Worm (Caenorhabditis elegans) whole organism, L3 larva: ENCODE data around the gene dod-17.

Experiments
- R02D3.7 ChIP-seq: fragments of 150-350 bp; optimal IDR thresholded peaks from 2 replicates; lab custom pipeline; 2014; ENCODE audit warnings: missing biosample characterization, missing genetic modification characterization
- ZK546.5 ChIP-seq: sonication (generic microtip); optimal IDR thresholded peaks from 2 replicates; lab custom pipeline; 2017; ENCODE audit warnings: missing biosample characterization, missing genetic modification characterization
- aly-2 ChIP-seq: fragments of 150-350 bp; optimal IDR thresholded peaks from 2 replicates; lab custom pipeline; 2014; ENCODE audit warnings: missing biosample characterization, missing genetic modification characterization
- ama-1 ChIP-seq: fragments of 150-350 bp; optimal IDR thresholded peaks from 2 replicates; lab custom pipeline; 2018
- ceh-82 ChIP-seq: fragments of 150-350 bp; optimal IDR thresholded peaks from 2 replicates; lab custom pipeline; 2014; ENCODE audit warnings: missing biosample characterization, missing genetic modification characterization
- ceh-9 ChIP-seq: sonication (generic microtip); optimal IDR thresholded peaks from 2 replicates; lab custom pipeline; 2018; ENCODE audit warnings: missing biosample characterization, missing genetic modification characterization
- daf-12 ChIP-seq: fragments of 150-350 bp; optimal IDR thresholded peaks from 2 replicates; lab custom pipeline; 2014; ENCODE audit warnings: missing biosample characterization, missing genetic modification reagents, missing genetic modification characterization
- egl-27 ChIP-seq: sonication (generic microtip); optimal IDR thresholded peaks from 4 replicates; lab custom pipeline; 2017; ENCODE audit warnings: missing biosample characterization, missing genetic modification reagents, missing genetic modification characterization
- egl-5 ChIP-seq: fragments of 150-350 bp; optimal IDR thresholded peaks from 2 replicates; lab custom pipeline; 2017; ENCODE audit warnings: missing biosample characterization, missing genetic modification reagents, missing genetic modification characterization, inconsistent platforms
- elt-1 ChIP-seq: fragments of 150-350 bp; optimal IDR thresholded peaks from 2 replicates; lab custom pipeline; 2014; ENCODE audit warnings: missing biosample characterization, missing genetic modification characterization
- elt-2 ChIP-seq: sonication (generic microtip); optimal IDR thresholded peaks from 2 replicates; lab custom pipeline; 2016; ENCODE audit warnings: missing genetic modification reagents, mild to moderate bottlenecking, missing genetic modification characterization, missing compliant biosample characterization
- elt-3 ChIP-seq, 3 experiments: fragments of 150-350 bp in 1 of 3; sonication (generic microtip) in 2 of 3; optimal IDR thresholded peaks; 2 replicates in 2 of 3; 4 replicates in 1 of 3; lab custom pipeline; 2014 to 2017; ENCODE audit warnings: missing biosample characterization in 3 of 3, missing genetic modification characterization in 3 of 3
- fkh-10 ChIP-seq: sonication (generic microtip); optimal IDR thresholded peaks from 2 replicates; lab custom pipeline; 2017; ENCODE audit warnings: missing biosample characterization, missing genetic modification reagents, missing genetic modification characterization
- fkh-2 ChIP-seq: fragments of 150-350 bp; optimal IDR thresholded peaks from 2 replicates; lab custom pipeline; 2014; ENCODE audit warnings: missing biosample characterization, missing genetic modification reagents, missing genetic modification characterization
- fos-1 ChIP-seq: fragments of 150-350 bp; optimal IDR thresholded peaks from 2 replicates; lab custom pipeline; 2014; ENCODE audit warnings: missing biosample characterization, missing genetic modification characterization
- hmg-11 ChIP-seq: sonication (generic microtip); optimal IDR thresholded peaks from 2 replicates; lab custom pipeline; 2016; ENCODE audit warnings: missing genetic modification characterization, missing compliant biosample characterization
- jun-1 ChIP-seq: fragments of 150-350 bp; optimal IDR thresholded peaks from 2 replicates; lab custom pipeline; 2014; ENCODE audit warnings: missing biosample characterization, missing genetic modification reagents, missing genetic modification characterization
- lin-15B ChIP-seq: fragments of 150-350 bp; optimal IDR thresholded peaks from 2 replicates; lab custom pipeline; 2014; ENCODE audit warnings: missing biosample characterization, missing genetic modification characterization
- lin-39 ChIP-seq: fragments of 150-350 bp; optimal IDR thresholded peaks from 2 replicates; lab custom pipeline; 2018; ENCODE audit warnings: missing biosample characterization, missing genetic modification reagents, missing genetic modification characterization
- lsy-12 ChIP-seq: sonication (generic microtip); optimal IDR thresholded peaks from 2 replicates; lab custom pipeline; 2016; ENCODE audit warnings: mild to moderate bottlenecking, missing genetic modification characterization, missing compliant biosample characterization
- mdl-1 ChIP-seq: fragments of 150-350 bp; optimal IDR thresholded peaks from 2 replicates; lab custom pipeline; 2014; ENCODE audit warnings: missing biosample characterization, missing genetic modification characterization
- mml-1 ChIP-seq: fragments of 150-350 bp; sonication (generic microtip); optimal IDR thresholded peaks from 3 replicates; lab custom pipeline; 2014; ENCODE audit warnings: missing biosample characterization, missing genetic modification characterization
- nhr-12 ChIP-seq: fragments of 150-350 bp; optimal IDR thresholded peaks from 2 replicates; lab custom pipeline; 2014; ENCODE audit warnings: missing biosample characterization, missing genetic modification characterization
- nhr-23 ChIP-seq: fragments of 150-350 bp; optimal IDR thresholded peaks from 2 replicates; lab custom pipeline; 2014; ENCODE audit warnings: missing biosample characterization, missing genetic modification reagents, missing genetic modification characterization
- nhr-28 ChIP-seq: fragments of 150-350 bp; optimal IDR thresholded peaks from 2 replicates; lab custom pipeline; 2014; ENCODE audit warnings: missing biosample characterization, missing genetic modification characterization
- nhr-43 ChIP-seq: sonication (generic microtip); optimal IDR thresholded peaks from 2 replicates; lab custom pipeline; 2016; ENCODE audit warnings: mild to moderate bottlenecking, missing genetic modification characterization, missing compliant biosample characterization; ENCODE audit not compliant: poor library complexity, severe bottlenecking
- nhr-67 ChIP-seq: fragments of 150-350 bp; optimal IDR thresholded peaks from 2 replicates; lab custom pipeline; 2014; ENCODE audit warnings: missing biosample characterization, missing genetic modification characterization
- nhr-76 ChIP-seq: fragments of 150-350 bp; sonication (generic microtip); optimal IDR thresholded peaks from 5 replicates; lab custom pipeline; 2014; ENCODE audit warnings: missing biosample characterization, missing genetic modification characterization
- pqm-1 ChIP-seq: fragments of 150-350 bp; optimal IDR thresholded peaks from 2 replicates; lab custom pipeline; 2017; ENCODE audit warnings: missing biosample characterization, missing genetic modification characterization, inconsistent platforms
- unc-39 ChIP-seq: sonication (generic microtip); optimal IDR thresholded peaks from 4 replicates; lab custom pipeline; 2017; ENCODE audit warnings: missing biosample characterization, missing genetic modification characterization
- unc-62 ChIP-seq: fragments of 150-350 bp; sonication (generic microtip); optimal IDR thresholded peaks from 4 replicates; lab custom pipeline; 2014; ENCODE audit warnings: missing biosample characterization, missing genetic modification reagents, missing genetic modification characterization
- zag-1 ChIP-seq: fragments of 150-350 bp; optimal IDR thresholded peaks from 2 replicates; lab custom pipeline; 2014; ENCODE audit warnings: missing biosample characterization, missing genetic modification characterization
- ztf-11 ChIP-seq: fragments of 150-350 bp; optimal IDR thresholded peaks from 2 replicates; lab custom pipeline; 2014; ENCODE audit warnings: missing biosample characterization, missing genetic modification characterization
- ztf-4 ChIP-seq: fragments of 150-350 bp; optimal IDR thresholded peaks from 2 replicates; lab custom pipeline; 2014; ENCODE audit warnings: missing biosample characterization, missing genetic modification characterization

dod-17 gene

ce11 chrIV:12997560-12997959 is 21.5 kb downstream of the dod-17 start:
- TF ChIP-seq ZK546.5 (tag; lab: Kevin White, UChicago) (no peak), unc-62 (GFP tag; lab: Kevin White, UChicago) (no peak), elt-2 (tag; lab: Kevin White, UChicago) (no peak), lin-39 (tag; lab: Kevin White, UChicago) (no peak), lin-15B (tag; lab: Kevin White, UChicago) (no peak), nhr-23 (tag; lab: Kevin White, UChicago) (peak; percentile 35), elt-3 (tag; optimal IDR thresholded peaks at IDR 0.05; lab: Kevin White, UChicago) (peak in 1 of 3 experiments; percentile 8), ztf-4 (tag; lab: Kevin White, UChicago) (no peak), fkh-2 (tag; lab: Kevin White, UChicago) (no peak), nhr-12 (no peak), hmg-11 (tag; lab: Kevin White, UChicago) (no peak)
- TF ChIP-seq, all 47 proteins: peak for 2

DNA sequence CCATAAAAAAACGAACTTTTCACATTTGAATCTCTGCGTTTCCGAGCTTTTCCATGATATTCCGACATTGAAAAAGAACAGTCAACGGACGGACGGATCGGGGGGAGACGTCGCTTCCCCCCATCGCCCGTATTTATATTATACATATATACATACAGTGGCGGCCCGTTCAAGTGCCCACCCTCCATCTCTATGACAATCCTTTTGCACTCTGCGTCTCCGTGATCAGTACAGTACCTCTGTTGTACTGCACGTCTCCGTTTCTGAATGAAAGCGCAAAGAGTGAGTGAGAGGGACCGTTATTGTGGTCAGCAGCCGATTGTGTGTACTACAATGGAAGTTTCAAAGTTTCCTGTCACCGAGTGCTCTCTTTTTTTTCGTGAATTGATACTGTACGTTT is 23.0 kb downstream of the dod-17 start:
- TF ChIP-seq nhr-23 (tag; lab: Kevin White, UChicago) (peak; percentile 29), aly-2 (tag; lab: Kevin White, UChicago) (no peak), egl-27 (no peak), daf-12 (tag; lab: Kevin White, UChicago) (no peak), nhr-28 (tag; lab: Kevin White, UChicago) (no peak)

DNA sequence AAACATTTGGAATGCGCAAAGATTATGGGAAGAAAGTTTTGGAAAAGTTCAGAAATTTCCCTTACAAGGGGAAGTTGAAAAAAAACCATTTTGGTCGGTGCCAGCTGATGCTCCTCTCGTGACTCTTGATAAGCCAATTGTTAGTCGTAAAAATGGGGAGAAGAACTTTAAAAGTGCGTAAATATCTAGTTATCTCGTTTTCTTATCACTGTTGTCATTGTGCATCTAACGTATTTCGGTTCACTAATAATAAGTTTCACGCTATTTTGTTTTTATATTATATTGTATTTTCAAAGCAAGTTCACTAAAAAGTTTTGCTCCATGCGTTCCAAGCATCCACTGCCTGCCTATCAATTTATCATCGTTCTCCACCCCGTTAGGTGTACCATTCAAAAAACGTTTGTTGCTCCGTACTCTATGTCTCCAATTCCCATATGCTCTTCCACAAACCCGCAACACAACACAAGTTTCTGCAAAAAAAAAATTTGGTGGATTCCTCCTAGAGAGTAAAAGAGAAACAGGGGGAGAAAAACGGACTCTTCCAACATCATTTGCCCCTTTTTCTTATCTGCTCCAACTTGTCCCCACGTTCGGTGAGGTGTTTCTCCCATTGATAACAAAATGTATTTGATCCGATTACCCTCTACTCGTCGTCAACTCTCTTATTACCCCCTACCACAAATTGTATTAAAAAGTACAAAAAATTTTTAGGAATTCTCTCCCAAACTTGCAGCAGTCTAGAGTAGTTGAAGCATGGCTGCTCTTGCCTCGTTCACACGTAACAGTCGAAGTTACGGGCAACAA is 32.5 kb downstream of the dod-17 start, which contains the start of gene mbk-2:
Gene mbk-2 (plus strand): TSS at position 754 of the 804 bp plus-strand sequence.
- TF ChIP-seq nhr-43 (no peak), nhr-28 (tag; lab: Kevin White, UChicago) (no peak), ztf-4 (tag; lab: Kevin White, UChicago) (no peak), mdl-1 (tag; lab: Kevin White, UChicago) (no peak), unc-39 (tag; lab: Kevin White, UChicago) (no peak), egl-5 (tag; lab: Kevin White, UChicago) (no peak), elt-2 (tag; lab: Kevin White, UChicago) (peak; percentile 77), nhr-23 (tag; lab: Kevin White, UChicago) (no peak), pqm-1 (tag; lab: Kevin White, UChicago) (peak; percentile 66), ztf-11 (tag; lab: Kevin White, UChicago) (no peak), nhr-12 (no peak), fos-1 (tag; lab: Kevin White, UChicago) (no peak), zag-1 (tag; lab: Kevin White, UChicago) (no peak)

DNA sequence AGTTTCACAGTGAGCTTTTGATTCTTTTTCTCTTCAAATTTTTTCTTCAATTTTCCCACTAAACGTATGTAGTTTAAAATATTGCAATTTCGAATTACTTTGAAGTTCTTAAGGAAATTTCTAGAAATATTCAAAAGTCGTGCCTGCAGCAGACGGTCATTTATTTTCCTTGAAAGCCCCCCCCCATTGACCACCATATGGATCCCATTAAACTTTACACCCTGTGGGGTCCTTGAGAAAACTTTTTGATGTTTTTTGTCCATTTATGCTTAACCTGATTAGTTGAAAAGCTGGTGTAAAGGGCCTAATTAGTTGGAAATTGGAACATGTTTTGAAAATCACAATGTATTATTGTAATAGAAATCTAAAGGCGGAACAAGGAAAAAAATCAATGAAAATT is 33.4 kb downstream of the dod-17 start:
- TF ChIP-seq ama-1: no peak
- TF ChIP-seq nhr-67 (tag; lab: Kevin White, UChicago): no peak
- TF ChIP-seq ceh-82 (tag; lab: Kevin White, UChicago): no peak
- no peak for TF ChIP-seq egl-5 (tag; lab: Kevin White, UChicago)
- no peak for TF ChIP-seq elt-1 (tag; lab: Kevin White, UChicago)
- no peak for TF ChIP-seq R02D3.7 (tag; lab: Kevin White, UChicago)
- no peak for TF ChIP-seq pqm-1 (tag; lab: Kevin White, UChicago)
- no peak for TF ChIP-seq nhr-28 (tag; lab: Kevin White, UChicago)
- no peak for TF ChIP-seq mdl-1 (tag; lab: Kevin White, UChicago)
- no peak for TF ChIP-seq ztf-4 (tag; lab: Kevin White, UChicago)
- no peak for TF ChIP-seq fkh-10 (GFP tag; lab: Kevin White, UChicago)
- TF ChIP-seq lin-39 (tag; lab: Kevin White, UChicago): no peak
- TF ChIP-seq jun-1 (tag; lab: Kevin White, UChicago): no peak
- TF ChIP-seq ceh-9 (tag; lab: Kevin White, UChicago): no peak
- no peak for TF ChIP-seq mml-1 (tag; lab: Kevin White, UChicago)
- TF ChIP-seq lsy-12 (tag; lab: Kevin White, UChicago): no peak
- TF ChIP-seq nhr-76 (tag; lab: Kevin White, UChicago): no peak
- TF ChIP-seq lin-15B (tag; lab: Kevin White, UChicago): no peak
- no peak for TF ChIP-seq ZK546.5 (tag; lab: Kevin White, UChicago)
